Worm (Caenorhabditis elegans) whole organism, young adult: Measurements from ENCODE around the gene Y7A5A.3.

Source experiments
- F37B4.10 ChIP-seq: fragments of 200-800 bp; sonication (Bioruptor generic); IDR thresholded peaks from 2 replicates; pipeline ENCODE4 v1.3.6; 2022; ENCODE audit warnings: missing genetic modification characterization, missing compliant biosample characterization
- F39B2.1 ChIP-seq: fragments of 200-800 bp; sonication (Bioruptor generic); IDR thresholded peaks from 2 replicates; pipeline ENCODE4 v1.3.6; 2022; ENCODE audit warnings: missing genetic modification reagents, missing genetic modification characterization, missing compliant biosample characterization
- F55B11.4 ChIP-seq: sonication (generic microtip); optimal IDR thresholded peaks from 2 replicates; lab custom pipeline; 2016; ENCODE audit warnings: missing compliant biosample characterization, missing genetic modification characterization, borderline replicate concordance; ENCODE audit not compliant: insufficient read depth
- dpff-1 ChIP-seq: sonication (generic microtip); optimal IDR thresholded peaks from 2 replicates; lab custom pipeline; 2017; ENCODE audit warnings: mild to moderate bottlenecking, missing genetic modification characterization, missing compliant biosample characterization
- nhr-27 ChIP-seq: fragments of 200-800 bp; sonication (Bioruptor generic); optimal IDR thresholded peaks from 2 replicates; lab custom pipeline; 2018; ENCODE audit warnings: mild to moderate bottlenecking, missing genetic modification characterization, moderate library complexity, missing compliant biosample characterization
- snpc-4 ChIP-seq, 5 experiments: fragments of 150-350 bp in 1 of 5; sonication (generic microtip) in 4 of 5; optimal IDR thresholded peaks; 2 replicates each; lab custom pipeline; 2014 to 2018; ENCODE audit warnings: missing genetic modification characterization in 5 of 5, missing biosample characterization in 3 of 5, antibody characterized with exemption in 2 of 5, mild to moderate bottlenecking in 2 of 5, missing compliant biosample characterization in 2 of 5, missing genotype in 2 of 5, moderate library complexity in 2 of 5, missing genetic modification reagents in 1 of 5
- unc-62 ChIP-seq: fragments of 150-350 bp; optimal IDR thresholded peaks from 2 replicates; lab custom pipeline; 2014; ENCODE audit warnings: missing biosample characterization, missing genetic modification reagents, missing genetic modification characterization
- xnd-1 ChIP-seq: sonication (generic microtip); optimal IDR thresholded peaks from 2 replicates; lab custom pipeline; 2016; ENCODE audit warnings: missing genotype, missing genetic modification reagents, missing genetic modification characterization, missing compliant biosample characterization

DNA sequence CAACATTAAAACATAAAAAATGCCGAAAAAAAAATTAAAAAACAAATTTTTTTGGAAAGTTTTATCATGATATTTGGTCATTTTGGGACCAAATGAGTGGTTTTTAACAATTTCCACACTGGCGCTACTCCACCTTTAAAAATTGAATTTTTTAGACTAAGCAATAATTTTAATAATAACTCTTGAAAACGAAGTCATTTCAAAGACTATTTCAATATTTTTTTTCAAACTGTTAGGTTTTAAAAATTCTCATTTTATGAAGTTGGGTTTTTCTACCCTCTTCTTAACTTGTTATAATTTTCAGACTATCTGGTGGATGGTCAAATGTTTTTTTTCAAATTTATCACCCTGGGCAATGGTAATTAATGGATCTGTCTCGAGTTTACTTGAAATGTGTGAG, 37.7 kb upstream of the Y7A5A.3 start, which contains the start of gene Y7A5A.8:
- TF ChIP-seq unc-62 (GFP tag; lab: Kevin White, UChicago) (no peak), F39B2.1 (no peak), nhr-27 (tag; lab: Kevin White, UChicago) (no peak), snpc-4 (GFP tag; optimal IDR thresholded peaks at IDR 0.05; lab: Kevin White, UChicago) (no peak), snpc-4 (tag; optimal IDR thresholded peaks at IDR 0.05; lab: Kevin White, UChicago) (no peak), F37B4.10 (GFP tag; lab: Robert Waterston, UW) (no peak), F55B11.4 (no peak), dpff-1 (tag; lab: Kevin White, UChicago) (no peak), xnd-1 (no peak)
